Fruit fly (Drosophila melanogaster): Measurements from ENCODE around the gene Tm1.
A peak's percentile ranks its signal among the peaks of the same experiment; 100 is the strongest.

Gene Tm1

DNA sequence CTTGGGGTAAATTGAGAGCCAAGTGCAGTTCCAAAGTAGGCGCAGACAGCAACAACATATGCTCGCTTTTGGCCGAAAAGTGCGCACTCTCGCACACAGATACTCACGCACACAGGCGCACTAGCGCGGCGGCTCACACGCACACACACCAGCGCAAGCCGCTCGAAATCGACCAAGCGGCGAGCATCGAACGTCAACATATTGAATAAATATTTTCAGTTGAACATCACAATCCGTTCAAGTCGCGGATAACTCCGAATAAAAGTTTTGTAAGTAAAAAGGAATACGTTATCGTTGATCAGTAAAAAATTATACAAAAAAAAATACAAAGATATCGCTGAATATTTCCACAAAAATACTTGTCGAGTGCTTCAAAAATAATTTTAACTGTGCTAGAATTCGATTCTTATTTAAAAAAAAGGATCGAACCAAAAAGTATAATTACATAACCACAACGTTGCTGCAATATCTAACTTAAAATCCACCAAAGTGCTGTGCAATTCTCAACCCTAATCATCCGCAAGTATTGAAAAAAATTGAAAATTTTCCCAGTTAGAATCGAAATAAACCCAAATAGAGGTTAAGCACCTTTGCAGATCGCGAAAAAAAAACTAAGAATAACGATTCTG lies 3.4 kb downstream of the Tm1 start:
- TF ChIP-seq dl (GFP tag; optimal IDR thresholded peaks at IDR 0.05; ENCODE audit: insufficient read depth in 1 of 2, partially characterized antibody in 2 of 2) (peak in 1 of 2 experiments; percentile 3), dsf (GFP tag; optimal IDR thresholded peaks at IDR 0.05; ENCODE audit: borderline replicate concordance) (no peak)

DNA sequence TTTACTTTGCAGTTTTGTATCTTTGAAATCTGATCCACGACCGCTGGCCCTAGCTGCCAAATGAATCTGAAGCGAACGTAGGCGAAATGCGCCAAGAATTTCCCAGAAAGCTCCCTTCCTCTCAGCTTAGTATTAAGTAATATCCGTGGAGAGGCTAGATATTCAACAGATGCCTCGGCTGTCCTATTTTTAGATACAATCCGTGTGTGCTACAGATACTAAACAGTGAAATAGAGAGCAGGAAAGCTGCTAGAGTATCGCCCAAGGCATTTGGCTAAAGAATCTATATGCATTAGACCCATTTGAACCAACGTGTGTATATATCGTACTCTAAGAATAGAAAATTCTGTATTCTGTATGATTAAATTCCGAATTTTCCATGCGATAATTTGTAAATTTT lies 4.3 kb downstream of the Tm1 start:
- TF ChIP-seq usp (GFP tag; optimal IDR thresholded peaks at IDR 0.05) (no peak), OdsH (GFP tag; optimal IDR thresholded peaks at IDR 0.05) (no peak), Myc (optimal IDR thresholded peaks at IDR 0.05) (no peak), Hr83 (GFP tag; optimal IDR thresholded peaks at IDR 0.05; ENCODE audit: poor library complexity, severe bottlenecking) (no peak), CrebA (GFP tag; optimal IDR thresholded peaks at IDR 0.05; ENCODE audit: borderline replicate concordance) (no peak), Abd-B (GFP tag; optimal IDR thresholded peaks at IDR 0.05) (no peak), Dfd (GFP tag; optimal IDR thresholded peaks at IDR 0.05) (no peak), Mio (GFP tag; optimal IDR thresholded peaks at IDR 0.05) (no peak)

DNA sequence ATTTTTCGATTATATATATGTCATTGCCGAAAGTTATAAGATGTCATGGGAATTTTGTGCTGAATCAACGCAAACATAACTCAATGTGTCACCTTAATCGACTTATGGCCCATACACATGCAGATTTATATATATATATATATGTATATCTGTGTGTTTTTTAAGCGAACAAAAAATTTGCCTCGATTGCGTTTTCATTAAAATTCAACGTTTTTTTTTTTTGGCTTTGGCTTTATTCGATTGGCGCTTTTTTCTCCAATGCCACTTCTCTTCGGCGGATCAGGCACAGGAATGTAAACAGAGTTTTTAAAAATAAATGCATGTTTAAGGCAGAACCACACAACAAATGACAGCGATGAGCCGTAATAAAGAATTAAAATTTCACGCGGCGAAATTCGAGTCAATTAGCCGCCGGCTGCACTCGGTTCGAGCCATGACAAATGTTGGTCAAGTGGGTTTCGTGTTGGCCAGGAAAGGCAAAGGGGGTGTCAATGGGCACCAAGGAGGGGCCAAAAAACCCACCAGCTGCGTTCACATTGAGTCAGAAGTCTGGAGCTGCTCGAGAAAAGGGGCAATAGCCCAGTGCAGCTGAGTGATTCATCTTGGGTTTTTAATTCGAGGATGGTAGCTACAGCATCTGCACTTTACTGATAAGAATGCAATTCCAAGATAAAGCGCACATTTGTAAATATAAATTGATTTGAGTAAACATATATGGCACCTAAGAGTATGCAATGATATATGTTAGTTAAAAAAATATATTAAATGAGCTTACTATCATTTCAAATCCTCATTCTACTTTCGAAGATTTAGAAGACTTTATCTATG lies 5.2 kb downstream of the Tm1 start:
- TF ChIP-seq CG9705 (GFP tag; optimal IDR thresholded peaks at IDR 0.05) (no peak), GATAd (GFP tag; optimal IDR thresholded peaks at IDR 0.05) (no peak), Mio (GFP tag; optimal IDR thresholded peaks at IDR 0.05) (no peak), lola (GFP tag; optimal IDR thresholded peaks at IDR 0.05) (no peak), Jra (GFP tag; optimal IDR thresholded peaks at IDR 0.05) (no peak), Rel (GFP tag; optimal IDR thresholded peaks at IDR 0.05) (no peak), Rel (tag; optimal IDR thresholded peaks at IDR 0.05) (peak; percentile 15)

DNA sequence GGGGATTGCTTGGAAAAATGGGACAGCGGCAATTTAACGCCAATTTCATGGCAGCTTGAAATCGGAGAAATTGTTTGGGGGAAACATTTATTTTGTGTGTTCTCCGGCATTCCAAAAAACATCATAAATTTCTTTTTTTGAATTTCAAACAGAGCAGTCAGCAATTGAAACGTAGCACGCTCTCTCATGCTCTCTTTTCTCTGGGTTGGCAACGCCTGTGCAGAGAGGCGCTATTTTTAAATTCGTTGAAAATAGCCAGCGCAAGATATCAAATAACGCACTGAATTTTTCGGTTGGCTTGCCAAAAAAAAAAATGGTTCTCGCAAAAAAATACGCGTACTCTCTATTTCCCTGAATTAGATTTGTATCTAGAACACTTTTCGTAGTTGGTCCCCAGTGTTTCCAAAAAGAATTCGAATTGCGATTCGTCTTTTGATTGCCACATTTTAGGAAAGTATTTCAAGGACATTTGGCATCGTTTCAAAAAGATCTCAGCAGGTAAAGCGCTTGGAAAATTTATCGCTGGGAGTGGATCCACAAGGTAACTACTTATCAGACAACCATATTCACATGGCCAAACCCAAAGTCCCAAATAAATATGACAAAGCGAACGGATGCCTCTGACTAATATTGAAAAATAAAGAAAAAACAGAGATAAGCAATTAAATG lies 8.1 kb downstream of the Tm1 start:
- TF ChIP-seq woc (GFP tag; optimal IDR thresholded peaks at IDR 0.05) = no peak
- TF ChIP-seq rgr (GFP tag; optimal IDR thresholded peaks at IDR 0.05) = peak; percentile 7
- peak in 1 of 2 experiments; percentile 51 for TF ChIP-seq dl (GFP tag; optimal IDR thresholded peaks at IDR 0.05; ENCODE audit: insufficient read depth in 1 of 2, partially characterized antibody in 2 of 2)
- TF ChIP-seq Hr78 (GFP tag; optimal IDR thresholded peaks at IDR 0.05) = no peak
- TF ChIP-seq Vsx2 (GFP tag; optimal IDR thresholded peaks at IDR 0.05; ENCODE audit: partially characterized antibody) = peak; percentile 56
- peak; percentile 87 for TF ChIP-seq Dif (GFP tag; optimal IDR thresholded peaks at IDR 0.05; ENCODE audit: partially characterized antibody)

DNA sequence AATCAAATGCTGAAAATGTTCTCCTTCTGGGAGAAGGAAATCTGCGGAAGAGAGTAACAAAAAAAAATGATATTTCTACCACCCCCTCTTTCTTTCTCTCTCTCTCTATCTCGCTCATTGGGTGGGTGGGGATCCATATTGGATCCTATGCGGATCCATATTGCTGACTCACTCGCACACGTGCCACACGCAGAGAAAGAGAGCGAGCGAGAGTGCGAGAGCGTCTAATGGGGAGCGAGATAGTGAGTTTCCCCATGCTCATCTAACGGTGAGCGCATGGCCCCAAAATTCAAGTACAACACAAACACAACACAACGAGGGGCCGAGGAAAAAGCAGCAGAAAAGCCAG lies 8.6 kb downstream of the Tm1 start:
- TF ChIP-seq rgr (GFP tag; optimal IDR thresholded peaks at IDR 0.05) = no peak
- TF ChIP-seq fru (GFP tag; optimal IDR thresholded peaks at IDR 0.05) = no peak
- TF ChIP-seq dsf (GFP tag; optimal IDR thresholded peaks at IDR 0.05; ENCODE audit: borderline replicate concordance) = no peak
- TF ChIP-seq Hnf4 (GFP tag; optimal IDR thresholded peaks at IDR 0.05) = no peak
- TF ChIP-seq Rel (GFP tag; optimal IDR thresholded peaks at IDR 0.05) = no peak
- TF ChIP-seq Rel (tag; optimal IDR thresholded peaks at IDR 0.05) = no peak
- TF ChIP-seq Myc (optimal IDR thresholded peaks at IDR 0.05) = no peak
- TF ChIP-seq Abd-B (GFP tag; optimal IDR thresholded peaks at IDR 0.05) = no peak
- no peak for TF ChIP-seq foxo (GFP tag; optimal IDR thresholded peaks at IDR 0.05)
- no peak for TF ChIP-seq CG9705 (GFP tag; optimal IDR thresholded peaks at IDR 0.05)
- TF ChIP-seq h (GFP tag; optimal IDR thresholded peaks at IDR 0.05) = peak; percentile 12
- TF ChIP-seq ey (GFP tag; optimal IDR thresholded peaks at IDR 0.05) = no peak
- peak; percentile 55 for TF ChIP-seq Vsx2 (GFP tag; optimal IDR thresholded peaks at IDR 0.05; ENCODE audit: partially characterized antibody)
- peak; percentile 68 for TF ChIP-seq Dif (GFP tag; optimal IDR thresholded peaks at IDR 0.05; ENCODE audit: partially characterized antibody)
- no peak for TF ChIP-seq OdsH (GFP tag; optimal IDR thresholded peaks at IDR 0.05)
- TF ChIP-seq brk (GFP tag; optimal IDR thresholded peaks at IDR 0.05) = no peak
- TF ChIP-seq dl (GFP tag; optimal IDR thresholded peaks at IDR 0.05; ENCODE audit: insufficient read depth in 1 of 2, partially characterized antibody in 2 of 2) = peak; percentile 39 to 74
- no peak for TF ChIP-seq lola (GFP tag; optimal IDR thresholded peaks at IDR 0.05)
- no peak for TF ChIP-seq CrebA (GFP tag; optimal IDR thresholded peaks at IDR 0.05; ENCODE audit: borderline replicate concordance)
- TF ChIP-seq jim (GFP tag; optimal IDR thresholded peaks at IDR 0.05) = no peak

All from whole organism, wandering third instar larva.